Worm (Caenorhabditis elegans): Measurements from ENCODE around the gene asm-1.

ce11 chrII:6877881-6878280 lies 32.0 kb upstream of the asm-1 start:
- TF ChIP-seq scrt-1 (GFP tag; IDR thresholded peaks at IDR 0.05): no peak
- TF ChIP-seq ceh-36 (tag; optimal IDR thresholded peaks at IDR 0.05): no peak
- no peak for TF ChIP-seq ama-1 (optimal IDR thresholded peaks at IDR 0.05)
- TF ChIP-seq B0310.2 (tag; optimal IDR thresholded peaks at IDR 0.05): no peak
- TF ChIP-seq sea-1 (GFP tag; conservative IDR thresholded peaks at IDR 0.05): no peak
